Fruit fly (Drosophila melanogaster): ENCODE measurements around the gene CG13634.

Gene CG13634

dm6 chr3R:24810844-24811625 is 21.1 kb upstream of the CG13634 start (continued):
- TF ChIP-seq Hr38 (GFP tag; optimal IDR thresholded peaks at IDR 0.05), result peak; percentile 30
- TF ChIP-seq OdsH (GFP tag; optimal IDR thresholded peaks at IDR 0.05), result no peak
- no peak for TF ChIP-seq svp (GFP tag)
- peak; percentile 87 for TF ChIP-seq achi (GFP tag; optimal IDR thresholded peaks at IDR 0.05)
- TF ChIP-seq Eip93F (GFP tag; optimal IDR thresholded peaks at IDR 0.05), result no peak
- peak; percentile 90 for TF ChIP-seq CG15336 (GFP tag; IDR thresholded peaks at IDR 0.05)
- peak; percentile 90 for TF ChIP-seq esn (GFP tag; optimal IDR thresholded peaks at IDR 0.05)
- TF ChIP-seq CG3032 (tag; optimal IDR thresholded peaks at IDR 0.05), result peak; percentile 85
- TF ChIP-seq CG7368 (GFP tag; optimal IDR thresholded peaks at IDR 0.05), result peak; percentile 81
- no peak for TF ChIP-seq CG6808 (GFP tag; optimal IDR thresholded peaks at IDR 0.05)
- peak; percentile 98 for TF ChIP-seq eg (GFP tag; IDR thresholded peaks at IDR 0.05)
- TF ChIP-seq CG6792 (GFP tag; optimal IDR thresholded peaks at IDR 0.05), result peak; percentile 86
- TF ChIP-seq CG3919 (GFP tag; optimal IDR thresholded peaks at IDR 0.05), result peak; percentile 91
- peak; percentile 83 for TF ChIP-seq topi (GFP tag; optimal IDR thresholded peaks at IDR 0.05)
- TF ChIP-seq CG9139 (GFP tag; optimal IDR thresholded peaks at IDR 0.05), result no peak
- TF ChIP-seq CG11294 (GFP tag; IDR thresholded peaks at IDR 0.05), result peak; percentile 94
- peak; percentile 67 for TF ChIP-seq Lpt (GFP tag; optimal IDR thresholded peaks at IDR 0.05)
- TF ChIP-seq CG4318 (GFP tag; optimal IDR thresholded peaks at IDR 0.05), result no peak
- peak; percentile 73 for TF ChIP-seq Sox15 (GFP tag; optimal IDR thresholded peaks at IDR 0.05)
- TF ChIP-seq cyc (GFP tag; optimal IDR thresholded peaks at IDR 0.05), result no peak
- TF ChIP-seq fd59A (GFP tag; optimal IDR thresholded peaks at IDR 0.05), result peak; percentile 80
- TF ChIP-seq CG1621 (tag; optimal IDR thresholded peaks at IDR 0.05), result peak; percentile 92
- TF ChIP-seq salr (GFP tag; optimal IDR thresholded peaks at IDR 0.05), result peak in 1 of 2 experiments; percentile 91
- peak; percentile 72 for TF ChIP-seq Ets21C (GFP tag; optimal IDR thresholded peaks at IDR 0.05)
- TF ChIP-seq lz (GFP tag; optimal IDR thresholded peaks at IDR 0.05), result peak; percentile 87
- peak; percentile 80 for TF ChIP-seq fkh (GFP tag; optimal IDR thresholded peaks at IDR 0.05)
- TF ChIP-seq Sox14 (GFP tag; optimal IDR thresholded peaks at IDR 0.05), result peak; percentile 94
- peak; percentile 84 for TF ChIP-seq dac (GFP tag; optimal IDR thresholded peaks at IDR 0.05)
- peak; percentile 90 for TF ChIP-seq pdm3 (GFP tag; optimal IDR thresholded peaks at IDR 0.05)
- no peak for TF ChIP-seq Smox (GFP tag; optimal IDR thresholded peaks at IDR 0.05)
- TF ChIP-seq Eip75B (GFP tag; optimal IDR thresholded peaks at IDR 0.05), result peak; percentile 92
- TF ChIP-seq ss (GFP tag; optimal IDR thresholded peaks at IDR 0.05), result peak in 1 of 2 experiments; percentile 67
- peak; percentile 87 for TF ChIP-seq vri (GFP tag; optimal IDR thresholded peaks at IDR 0.05)
- TF ChIP-seq CG31627 (GFP tag; optimal IDR thresholded peaks at IDR 0.05), result peak; percentile 86
- peak; percentile 88 for TF ChIP-seq Hr39 (GFP tag; optimal IDR thresholded peaks at IDR 0.05)
- peak; percentile 86 for TF ChIP-seq dsx (GFP tag; optimal IDR thresholded peaks at IDR 0.05; ENCODE audit: poor library complexity, severe bottlenecking)
- TF ChIP-seq CG6276 (GFP tag; optimal IDR thresholded peaks at IDR 0.05), result peak; percentile 85
- TF ChIP-seq CG6163 (GFP tag; IDR thresholded peaks at IDR 0.05), result peak; percentile 96
- TF ChIP-seq CG6854 (GFP tag; optimal IDR thresholded peaks at IDR 0.05), result no peak
- peak; percentile 95 for TF ChIP-seq Gug (GFP tag; IDR thresholded peaks at IDR 0.05)

- no peak for TF ChIP-seq CG11294 (GFP tag; IDR thresholded peaks at IDR 0.05)
- TF ChIP-seq CG3919 (GFP tag; optimal IDR thresholded peaks at IDR 0.05), result no peak
- TF ChIP-seq vri (GFP tag; optimal IDR thresholded peaks at IDR 0.05), result peak; percentile 65
- peak; percentile 87 for TF ChIP-seq fkh (GFP tag; optimal IDR thresholded peaks at IDR 0.05)
Observed at dm6 chr3R:24809576-24810279, 19.8 kb upstream of the CG13634 start.

Measured in whole organism, prepupa.